Fruit fly (Drosophila melanogaster): ENCODE measurements around the gene CG5953.

CG5953 gene

dm6 chr2L:16507682-16508269 is 24.9 kb downstream of the CG5953 start (continued):
- no peak for TF ChIP-seq Doc2 (GFP tag; IDR thresholded peaks at IDR 0.05)
- TF ChIP-seq CG2202 (tag; optimal IDR thresholded peaks at IDR 0.05): no peak
- TF ChIP-seq CG12659 (GFP tag; optimal IDR thresholded peaks at IDR 0.05): no peak
- no peak for TF ChIP-seq CG11085 (GFP tag; IDR thresholded peaks at IDR 0.05)
- no peak for TF ChIP-seq jing (GFP tag; optimal IDR thresholded peaks at IDR 0.05)
- TF ChIP-seq Xbp1 (GFP tag; optimal IDR thresholded peaks at IDR 0.05): no peak
- TF ChIP-seq CG3163 (GFP tag; optimal IDR thresholded peaks at IDR 0.05): no peak
- no peak for TF ChIP-seq Fer3 (tag; optimal IDR thresholded peaks at IDR 0.05)
- no peak for TF ChIP-seq B-H1 (GFP tag; IDR thresholded peaks at IDR 0.05)
- TF ChIP-seq Tbp (GFP tag; optimal IDR thresholded peaks at IDR 0.05): no peak
- TF ChIP-seq CG13624 (GFP tag; optimal IDR thresholded peaks at IDR 0.05): peak; percentile 7
- TF ChIP-seq ind (GFP tag; optimal IDR thresholded peaks at IDR 0.05): no peak
- no peak for TF ChIP-seq CG17328 (GFP tag; IDR thresholded peaks at IDR 0.05)
- 0 out of 3 replicates have a peak, but pooled peaks have one; percentile 18 for TF ChIP-seq zen2 (GFP tag; IDR thresholded peaks at IDR 0.05; ENCODE audit: partially characterized antibody)
- TF ChIP-seq ap (GFP tag; IDR thresholded peaks at IDR 0.05): no peak
- TF ChIP-seq CG5245 (GFP tag; optimal IDR thresholded peaks at IDR 0.05): no peak
- no peak for TF ChIP-seq CG15073 (GFP tag; optimal IDR thresholded peaks at IDR 0.05)
- no peak for TF ChIP-seq ssp (GFP tag; IDR thresholded peaks at IDR 0.05)
- no peak for TF ChIP-seq CG17385 (GFP tag; optimal IDR thresholded peaks at IDR 0.05)
- TF ChIP-seq Drgx (GFP tag; IDR thresholded peaks at IDR 0.05): no peak
- peak; percentile 24; the same call in 1 of the 3 replicates for TF ChIP-seq CG7963 (GFP tag; IDR thresholded peaks at IDR 0.05; ENCODE audit: partially characterized antibody)
- TF ChIP-seq CG12155 (GFP tag; optimal IDR thresholded peaks at IDR 0.05): no peak
- no peak for TF ChIP-seq Lpt (GFP tag; optimal IDR thresholded peaks at IDR 0.05)
- TF ChIP-seq CG10267 (tag; optimal IDR thresholded peaks at IDR 0.05): peak; percentile 14
- peak; percentile 10 for TF ChIP-seq gro (GFP tag; optimal IDR thresholded peaks at IDR 0.05)
- no peak for TF ChIP-seq NfI (GFP tag; optimal IDR thresholded peaks at IDR 0.05)
- no peak for TF ChIP-seq pnt (GFP tag; optimal IDR thresholded peaks at IDR 0.05)
- TF ChIP-seq CG15514 (GFP tag; optimal IDR thresholded peaks at IDR 0.05): peak; percentile 37
- no peak for TF ChIP-seq Hr78 (GFP tag; optimal IDR thresholded peaks at IDR 0.05)
- TF ChIP-seq CG17568 (GFP tag; optimal IDR thresholded peaks at IDR 0.05): no peak
- TF ChIP-seq CG34224 (GFP tag; IDR thresholded peaks at IDR 0.05; ENCODE audit: partially characterized antibody): peak; percentile 42; the same call in 1 of the 3 replicates
- TF ChIP-seq CG14965 (GFP tag; optimal IDR thresholded peaks at IDR 0.05; ENCODE audit: borderline replicate concordance): no peak
- no peak for TF ChIP-seq Bteb2 (GFP tag; optimal IDR thresholded peaks at IDR 0.05)
- peak; percentile 73 for TF ChIP-seq BEAF-32 (GFP tag; optimal IDR thresholded peaks at IDR 0.05)
- TF ChIP-seq Rx (GFP tag; IDR thresholded peaks at IDR 0.05): no peak
- TF ChIP-seq CG33213 (GFP tag; optimal IDR thresholded peaks at IDR 0.05): no peak
- no peak for TF ChIP-seq NFAT (GFP tag; IDR thresholded peaks at IDR 0.05)
- no peak for TF ChIP-seq CG8281 (tag; optimal IDR thresholded peaks at IDR 0.05)
- TF ChIP-seq grn (GFP tag; optimal IDR thresholded peaks at IDR 0.05): no peak
- peak; percentile 94 for TF ChIP-seq stwl (tag; optimal IDR thresholded peaks at IDR 0.05)
- no peak for TF ChIP-seq CG7556 (GFP tag; optimal IDR thresholded peaks at IDR 0.05)
- no peak for TF ChIP-seq Neu2 (GFP tag; optimal IDR thresholded peaks at IDR 0.05; ENCODE audit: borderline replicate concordance)
- no peak for TF ChIP-seq dmrt11E (tag; optimal IDR thresholded peaks at IDR 0.05)
- no peak for TF ChIP-seq sd (tag; optimal IDR thresholded peaks at IDR 0.05)
- 0 out of 2 replicates have a peak, but pooled peaks have one; percentile 9 for TF ChIP-seq nerfin-2 (GFP tag; IDR thresholded peaks at IDR 0.05; ENCODE audit: partially characterized antibody)
- TF ChIP-seq CG1024 (GFP tag; IDR thresholded peaks at IDR 0.05): no peak
- no peak for TF ChIP-seq danr (GFP tag; IDR thresholded peaks at IDR 0.05)
- TF ChIP-seq CG17829 (tag; optimal IDR thresholded peaks at IDR 0.05): no peak
- TF ChIP-seq CG42726 (GFP tag; IDR thresholded peaks at IDR 0.05; ENCODE audit: partially characterized antibody): 0 out of 2 replicates have a peak, but pooled peaks have one; percentile 61
- TF ChIP-seq Myb (GFP tag; optimal IDR thresholded peaks at IDR 0.05): peak; percentile 65
